Worm (Caenorhabditis elegans) whole organism, L4/young adult: ENCODE data around the gene F55A11.4.

Experiments
- W03F9.2 ChIP-seq: fragments of 150-350 bp; optimal IDR thresholded peaks from 2 replicates; lab custom pipeline; 2014; ENCODE audit warnings: missing biosample characterization, missing genetic modification characterization
- dao-5 ChIP-seq: sonication (generic microtip); optimal IDR thresholded peaks from 2 replicates; lab custom pipeline; 2016; ENCODE audit warnings: missing genotype, missing genetic modification characterization, moderate library complexity, missing compliant biosample characterization

- TF ChIP-seq dao-5 (tag; lab: Kevin White, UChicago) (no peak), W03F9.2 (tag; lab: Kevin White, UChicago) (no peak)
These were observed 12.9 kb upstream of the F55A11.4 start, which contains the start of gene smoc-1 for ce11 chrV:11757358-11757757.
